Fruit fly (Drosophila melanogaster): ENCODE results near the gene CG13048.

- TF ChIP-seq Pif1B (GFP tag; optimal IDR thresholded peaks at IDR 0.05) (no peak), CG12605 (GFP tag; IDR thresholded peaks at IDR 0.05) (no peak)
Measured at dm6 chr3L:16321172-16321571, 37.5 kb upstream of the CG13048 start, which contains the start of gene CG42718.
